Worm (Caenorhabditis elegans): ENCODE measurements around the gene ncs-3.

DNA sequence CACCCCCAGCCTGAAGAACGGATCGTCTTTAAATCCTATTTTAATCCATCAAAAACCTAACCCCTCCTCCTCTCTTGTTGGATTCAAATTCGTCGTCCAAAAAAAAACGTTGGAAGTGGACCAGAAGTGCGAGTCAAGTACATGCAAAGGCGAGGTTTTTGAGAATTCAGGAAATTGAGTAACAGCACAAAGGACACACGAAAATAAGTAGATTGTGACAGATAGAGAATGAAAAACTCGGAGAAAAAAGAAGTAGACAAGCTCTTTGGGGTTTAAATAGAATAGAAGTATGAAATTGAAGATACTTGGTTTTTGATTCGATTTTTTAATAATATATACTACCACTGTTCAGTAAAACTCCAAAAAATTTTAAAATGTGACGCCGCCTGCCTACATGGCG is 39.2 kb upstream of the ncs-3 start:
- TF ChIP-seq him-1 (tag; optimal IDR thresholded peaks at IDR 0.05) (no peak), dao-5 (tag; optimal IDR thresholded peaks at IDR 0.05) (no peak)

All from whole organism, L4/young adult.